Worm (Caenorhabditis elegans): ENCODE results near the gene R08E5.4.

R08E5.4 gene

DNA sequence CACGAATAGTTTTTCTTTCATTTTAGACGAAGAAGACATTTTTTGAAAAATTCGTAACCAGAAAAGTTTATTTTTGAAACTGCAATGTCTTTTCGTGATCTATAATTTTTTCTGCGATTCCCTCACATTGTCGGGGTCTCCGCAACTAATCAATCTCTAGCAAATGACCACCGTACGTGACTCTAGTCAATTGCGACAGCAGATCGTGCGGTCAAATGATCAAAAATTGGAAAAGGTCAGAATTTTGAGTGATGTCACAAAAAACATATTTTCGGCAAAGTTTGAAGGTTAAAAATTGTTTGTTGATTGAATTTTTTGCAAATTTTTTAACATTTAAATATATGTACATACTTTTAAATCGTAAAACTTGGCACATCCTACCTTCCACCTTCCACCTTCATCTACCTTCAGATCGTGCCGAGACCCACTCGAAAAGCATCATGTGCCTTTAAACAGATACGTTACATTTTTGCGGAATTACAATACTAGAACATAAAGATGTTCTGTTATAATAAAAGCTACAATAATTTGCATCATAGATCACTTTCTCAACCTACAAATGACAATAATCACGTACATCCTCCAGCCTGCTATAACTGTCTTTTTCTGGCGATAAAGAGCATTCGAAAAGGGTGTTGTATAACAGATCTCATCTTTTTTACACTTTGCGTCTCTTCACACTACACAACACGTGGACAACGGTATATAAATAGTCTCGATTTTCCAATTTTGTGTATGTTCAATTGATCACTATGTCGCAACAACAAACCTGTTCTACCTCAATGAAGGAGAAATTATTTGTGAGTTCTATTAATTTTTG is 3.3 kb downstream of the R08E5.4 start, which contains the start of the genes R08E5.1 and rips-1:
TSS of gene R08E5.1 (minus strand) at position 82 of the 820 bp plus-strand sequence.
TSS of gene rips-1 (plus strand) at position 585 of the 820 bp plus-strand sequence.
- no peak for TF ChIP-seq lin-40 (tag; optimal IDR thresholded peaks at IDR 0.05)
- no peak for TF ChIP-seq snpc-3.4 (tag; optimal IDR thresholded peaks at IDR 0.05)
- TF ChIP-seq F49E8.2 (tag; optimal IDR thresholded peaks at IDR 0.05; ENCODE audit: insufficient read depth), result no peak
- TF ChIP-seq lsl-1 (GFP tag; optimal IDR thresholded peaks at IDR 0.05), result no peak
- no peak for TF ChIP-seq atf-7 (tag; optimal IDR thresholded peaks at IDR 0.05)
- TF ChIP-seq Y53G8AR.9 (GFP tag; conservative IDR thresholded peaks at IDR 0.05), result no peak
- TF ChIP-seq ekl-4 (GFP tag; IDR thresholded peaks at IDR 0.05), result no peak
- TF ChIP-seq B0035.1 (tag; optimal IDR thresholded peaks at IDR 0.05), result no peak
- TF ChIP-seq F57C9.4 (tag; optimal IDR thresholded peaks at IDR 0.05), result no peak
- no peak for TF ChIP-seq nhr-27 (tag; optimal IDR thresholded peaks at IDR 0.05)
- no peak for TF ChIP-seq fkh-3 (tag; optimal IDR thresholded peaks at IDR 0.05)
- no peak for TF ChIP-seq Y95B8A.8 (GFP tag; IDR thresholded peaks at IDR 0.05)
- TF ChIP-seq akir-1 (GFP tag; optimal IDR thresholded peaks at IDR 0.05), result no peak
- TF ChIP-seq zim-3 (tag; optimal IDR thresholded peaks at IDR 0.05), result no peak
- TF ChIP-seq dox-1 (GFP tag; IDR thresholded peaks at IDR 0.05), result no peak
- no peak for TF ChIP-seq let-607 (tag; optimal IDR thresholded peaks at IDR 0.05)
- TF ChIP-seq ceh-58 (GFP tag; IDR thresholded peaks at IDR 0.05), result no peak
- no peak for TF ChIP-seq Y56A3A.18 (GFP tag; IDR thresholded peaks at IDR 0.05)
- TF ChIP-seq egl-18 (GFP tag; IDR thresholded peaks at IDR 0.05), result no peak
- no peak for TF ChIP-seq sptf-2 (GFP tag; optimal IDR thresholded peaks at IDR 0.05)

DNA sequence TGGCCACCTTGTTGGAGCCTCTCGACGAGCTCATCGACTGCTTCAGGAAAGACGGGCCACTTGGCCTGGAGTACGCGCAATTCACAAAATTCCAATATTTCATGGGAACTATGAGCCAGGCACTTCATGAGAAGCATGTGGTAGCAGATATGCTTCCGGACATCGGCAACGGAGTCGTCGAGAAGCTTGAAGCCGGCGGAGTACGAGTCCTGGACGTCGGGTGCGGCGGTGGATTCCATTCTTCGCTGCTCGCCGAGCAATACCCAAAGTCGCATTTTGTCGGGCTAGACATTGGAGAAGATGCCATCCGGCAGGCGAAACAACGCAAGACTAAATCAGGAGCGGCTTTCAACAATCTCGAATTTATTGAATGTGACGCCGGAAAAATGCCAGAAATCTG is 5.2 kb downstream of the R08E5.4 start:
- TF ChIP-seq egrh-3 (GFP tag; IDR thresholded peaks at IDR 0.05) (no peak), repo-1 (tag; optimal IDR thresholded peaks at IDR 0.05) (no peak), ceh-91 (GFP tag; IDR thresholded peaks at IDR 0.05) (no peak), zfh-2 (GFP tag; conservative IDR thresholded peaks at IDR 0.05) (peak; percentile 80), Y53G8AR.9 (GFP tag; conservative IDR thresholded peaks at IDR 0.05) (0 out of 2 replicates have a peak, but pooled peaks have one; percentile 20), him-1 (tag; optimal IDR thresholded peaks at IDR 0.05) (no peak), cebp-2 (GFP tag; IDR thresholded peaks at IDR 0.05) (no peak), F57A8.1 (GFP tag; optimal IDR thresholded peaks at IDR 0.05) (no peak), K11D2.4 (GFP tag; IDR thresholded peaks at IDR 0.05) (no peak)

DNA sequence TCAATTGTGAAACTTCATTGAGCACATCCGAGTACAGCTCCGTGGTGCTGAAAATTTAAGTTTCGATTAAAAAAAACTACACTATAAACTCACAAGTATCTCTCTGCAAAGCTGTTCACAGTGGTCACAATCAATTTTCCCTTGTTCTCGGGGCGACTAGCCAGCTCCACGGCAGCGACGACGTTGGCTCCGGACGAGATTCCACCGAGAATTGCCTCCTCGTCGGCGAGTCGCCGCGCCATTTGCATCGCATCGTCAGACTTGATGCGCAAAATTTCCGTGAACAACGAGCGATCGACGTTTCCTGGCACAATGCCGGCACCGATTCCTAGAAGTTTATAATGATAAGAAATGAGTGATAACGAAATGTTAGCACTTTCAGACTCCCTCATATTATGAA is 6.3 kb downstream of the R08E5.4 start:
- peak; percentile 19; the same call in 1 of the 2 replicates for TF ChIP-seq egrh-3 (GFP tag; IDR thresholded peaks at IDR 0.05)
- peak; percentile 47 for TF ChIP-seq nhr-80 (tag; optimal IDR thresholded peaks at IDR 0.05)
- no peak for TF ChIP-seq ceh-91 (GFP tag; IDR thresholded peaks at IDR 0.05)
- TF ChIP-seq Y53F4B.3 (GFP tag; IDR thresholded peaks at IDR 0.05), result no peak
- peak; percentile 20; the same call in 1 of the 2 replicates for TF ChIP-seq dox-1 (GFP tag; IDR thresholded peaks at IDR 0.05)
- no peak for TF ChIP-seq rec-8 (tag; optimal IDR thresholded peaks at IDR 0.05)
- TF ChIP-seq ztf-6 (GFP tag; IDR thresholded peaks at IDR 0.05), result no peak
- no peak for TF ChIP-seq K11D2.4 (GFP tag; IDR thresholded peaks at IDR 0.05)
- TF ChIP-seq atf-7 (tag; optimal IDR thresholded peaks at IDR 0.05), result no peak
- 0 out of 2 replicates have a peak, but pooled peaks have one; percentile 10 for TF ChIP-seq egl-44 (GFP tag; IDR thresholded peaks at IDR 0.05)
- no peak for TF ChIP-seq akir-1 (GFP tag; optimal IDR thresholded peaks at IDR 0.05)
- TF ChIP-seq somi-1 (GFP tag; optimal IDR thresholded peaks at IDR 0.05), result no peak
- no peak for TF ChIP-seq ceh-27 (GFP tag; optimal IDR thresholded peaks at IDR 0.05)
- TF ChIP-seq cebp-2 (GFP tag; IDR thresholded peaks at IDR 0.05), result 0 out of 2 replicates have a peak, but pooled peaks have one; percentile 18
- no peak for TF ChIP-seq Y95B8A.8 (GFP tag; IDR thresholded peaks at IDR 0.05)
- no peak for TF ChIP-seq F23B12.7 (tag; optimal IDR thresholded peaks at IDR 0.05; ENCODE audit: insufficient read depth)
- TF ChIP-seq rpc-1 (optimal IDR thresholded peaks at IDR 0.05), result no peak
- TF ChIP-seq rpc-1 (tag; optimal IDR thresholded peaks at IDR 0.05), result no peak
- no peak for TF ChIP-seq Y67H2A.10 (GFP tag; conservative IDR thresholded peaks at IDR 0.05)
- TF ChIP-seq T26A5.8 (tag; optimal IDR thresholded peaks at IDR 0.05), result no peak
- TF ChIP-seq lag-1 (GFP tag; IDR thresholded peaks at IDR 0.05), result no peak
- TF ChIP-seq hmg-20 (GFP tag; IDR thresholded peaks at IDR 0.05), result no peak
- TF ChIP-seq nhr-179 (tag; optimal IDR thresholded peaks at IDR 0.05), result no peak
- peak; percentile 69 for TF ChIP-seq zfh-2 (GFP tag; conservative IDR thresholded peaks at IDR 0.05)
- TF ChIP-seq let-607 (tag; optimal IDR thresholded peaks at IDR 0.05), result no peak

All from whole organism, young adult.